Fruit fly (Drosophila melanogaster): ENCODE measurements around the gene Polr3D.

Gene Polr3D

DNA sequence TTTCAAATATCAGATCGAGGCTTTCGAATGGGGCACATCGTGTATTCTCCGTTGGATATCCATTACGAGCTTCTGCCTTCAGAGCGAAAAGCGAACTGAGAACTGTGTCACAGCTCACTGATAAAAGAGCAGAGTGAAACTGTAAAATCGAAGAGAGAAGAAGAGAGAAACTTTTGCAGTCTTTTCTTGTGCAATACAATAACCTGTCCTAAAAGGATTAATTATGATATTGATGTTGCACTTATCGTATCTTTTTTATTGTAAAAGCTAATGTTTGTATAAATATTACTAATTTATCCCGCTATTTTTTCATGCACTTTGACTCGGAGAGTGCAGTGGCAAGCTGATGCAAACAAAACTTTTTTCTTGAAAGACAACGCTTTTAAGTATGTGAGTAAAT is 34.4 kb downstream of the Polr3D start:
- TF ChIP-seq Mio (GFP tag; optimal IDR thresholded peaks at IDR 0.05) (no peak), lola (GFP tag; optimal IDR thresholded peaks at IDR 0.05) (no peak), sage (GFP tag; optimal IDR thresholded peaks at IDR 0.05) (no peak), dmrt93B (GFP tag; optimal IDR thresholded peaks at IDR 0.05) (no peak), N (GFP tag; optimal IDR thresholded peaks at IDR 0.05) (no peak), dl (GFP tag; optimal IDR thresholded peaks at IDR 0.05; ENCODE audit: insufficient read depth in 1 of 2, partially characterized antibody in 2 of 2) (no peak)

DNA sequence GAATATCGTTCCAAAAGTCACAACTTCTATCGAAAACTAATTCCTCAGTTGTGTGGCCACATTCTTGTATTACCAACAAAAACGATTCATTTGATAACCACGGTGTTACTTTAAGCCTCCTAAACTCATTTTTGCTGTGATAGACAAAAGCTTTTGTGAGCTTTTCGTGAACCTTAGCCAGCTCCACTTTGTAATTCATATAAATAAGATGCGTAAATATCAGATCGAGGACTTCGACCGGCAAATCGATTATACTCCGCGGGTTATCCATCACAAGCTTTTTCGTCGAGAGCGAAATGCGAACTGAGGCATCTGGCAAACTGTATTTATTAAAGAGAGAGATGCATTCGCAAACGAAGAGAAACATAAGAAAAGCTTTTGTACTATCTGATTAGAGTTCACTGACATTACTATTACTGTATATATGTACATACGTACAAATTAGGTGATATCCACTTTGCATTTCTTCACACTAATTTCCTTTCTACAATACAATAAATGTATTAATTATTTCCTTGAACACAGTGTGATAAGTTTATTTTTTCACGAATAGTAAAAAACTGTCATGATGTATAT is 35.7 kb downstream of the Polr3D start, which contains the start of gene CG44004:
Gene CG44004 (minus strand): TSS at position 305 of the 576 bp plus-strand sequence.
- TF ChIP-seq usp (GFP tag; optimal IDR thresholded peaks at IDR 0.05) = no peak

DNA sequence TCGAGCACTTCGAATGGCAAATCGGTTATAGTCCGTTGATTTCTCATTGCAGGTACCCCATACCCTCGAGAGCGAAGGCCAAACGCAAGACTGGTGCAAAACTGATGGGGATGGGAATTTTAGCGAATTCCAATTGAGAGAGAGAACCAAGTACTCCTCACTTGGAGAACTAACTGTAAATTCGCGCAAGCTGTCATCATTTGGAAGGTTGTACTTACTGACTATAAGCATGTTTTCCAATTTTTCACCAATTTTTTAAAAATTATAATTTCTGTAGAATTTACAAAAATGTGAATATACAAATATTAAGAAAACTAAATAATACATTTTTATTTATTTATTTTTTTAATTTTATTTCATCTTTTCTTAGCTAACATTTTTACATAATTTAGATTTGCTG is 37.4 kb downstream of the Polr3D start, which contains the start of gene CG44005:
Gene CG44005 (minus strand): TSS at position 101 of the 400 bp plus-strand sequence.
- no peak for TF ChIP-seq Dfd (GFP tag; optimal IDR thresholded peaks at IDR 0.05)
- no peak for TF ChIP-seq br (GFP tag; optimal IDR thresholded peaks at IDR 0.05)
- no peak for TF ChIP-seq GATAd (GFP tag; optimal IDR thresholded peaks at IDR 0.05)

DNA sequence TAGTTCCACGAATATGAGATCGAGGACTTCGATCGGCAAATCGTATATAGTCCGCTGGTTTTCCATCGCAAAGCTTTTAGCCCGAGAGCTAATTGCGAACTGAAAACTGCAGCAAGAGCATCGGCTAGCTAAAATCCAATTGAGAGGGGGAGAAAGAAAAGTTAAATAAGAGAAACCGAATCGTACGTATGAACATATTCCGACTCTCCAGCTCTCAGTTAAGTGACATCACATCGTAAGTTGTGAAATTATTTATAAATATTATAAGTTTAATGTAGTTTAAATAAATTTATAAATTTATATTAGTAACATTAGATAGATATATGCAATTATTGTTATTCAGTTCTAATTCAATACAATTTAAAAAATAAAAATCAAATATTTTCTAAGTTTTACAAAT is 39.3 kb downstream of the Polr3D start, which contains the start of gene CG44006:
Gene CG44006 (minus strand): TSS at position 101 of the 400 bp plus-strand sequence.
- TF ChIP-seq h (GFP tag; optimal IDR thresholded peaks at IDR 0.05) (no peak), Dif (GFP tag; optimal IDR thresholded peaks at IDR 0.05; ENCODE audit: partially characterized antibody) (no peak), Mio (GFP tag; optimal IDR thresholded peaks at IDR 0.05) (no peak), pan (optimal IDR thresholded peaks at IDR 0.05) (no peak), psq (GFP tag; optimal IDR thresholded peaks at IDR 0.05) (no peak), Rel (GFP tag; optimal IDR thresholded peaks at IDR 0.05) (no peak), Rel (tag; optimal IDR thresholded peaks at IDR 0.05) (no peak), CrebA (GFP tag; optimal IDR thresholded peaks at IDR 0.05; ENCODE audit: borderline replicate concordance) (no peak), foxo (GFP tag; optimal IDR thresholded peaks at IDR 0.05) (no peak), sv (GFP tag; optimal IDR thresholded peaks at IDR 0.05) (no peak), sage (GFP tag; optimal IDR thresholded peaks at IDR 0.05) (no peak)

DNA sequence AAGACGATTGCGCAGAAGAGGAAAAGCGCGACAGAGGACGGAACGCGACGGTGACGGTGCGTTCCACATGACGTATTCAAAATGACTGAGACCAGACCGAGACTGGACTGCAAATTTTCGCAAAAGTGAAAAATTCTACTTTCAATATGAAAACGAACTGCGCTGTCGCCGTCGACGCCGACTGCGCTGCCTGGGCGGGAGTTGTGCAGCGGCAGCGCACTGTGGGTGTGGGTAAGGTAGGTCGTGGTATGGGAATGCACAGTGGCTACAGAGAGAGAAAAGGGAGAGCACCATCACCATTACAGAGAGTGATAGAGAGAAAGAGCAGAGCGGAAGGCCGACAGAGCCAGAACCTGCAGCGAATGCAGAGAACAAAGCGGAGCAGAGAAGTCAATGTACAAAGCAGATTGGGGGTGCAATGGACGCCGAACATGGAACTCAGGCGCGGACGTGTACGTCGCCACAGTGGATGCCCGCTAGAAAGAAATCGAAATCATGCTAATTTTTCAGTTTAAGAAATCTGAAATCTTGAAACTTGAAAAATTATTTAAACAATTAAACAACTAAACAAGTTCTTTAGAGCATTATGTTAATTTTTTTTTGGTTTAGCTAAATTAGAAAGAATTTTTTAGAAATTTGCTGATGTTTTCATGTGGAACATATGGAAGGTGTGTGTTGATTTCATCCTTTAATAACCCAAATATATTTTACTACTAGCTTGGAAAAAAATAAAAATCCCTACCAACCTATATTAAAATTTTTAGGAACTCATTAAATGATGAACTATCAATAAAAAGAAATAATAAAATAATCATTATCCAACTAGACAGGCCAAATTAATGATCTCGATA is 44.5 kb downstream of the Polr3D start, which contains the start of gene Eip75B:
Gene Eip75B (minus strand): TSS at position 65 of the 851 bp plus-strand sequence.
- TF ChIP-seq fru (GFP tag; optimal IDR thresholded peaks at IDR 0.05) (peak; percentile 57), Dfd (GFP tag; optimal IDR thresholded peaks at IDR 0.05) (no peak), OdsH (GFP tag; optimal IDR thresholded peaks at IDR 0.05) (peak; percentile 57), brk (GFP tag; optimal IDR thresholded peaks at IDR 0.05) (no peak), Jra (GFP tag; optimal IDR thresholded peaks at IDR 0.05) (no peak), Dif (GFP tag; optimal IDR thresholded peaks at IDR 0.05; ENCODE audit: partially characterized antibody) (peak; percentile 76), GATAd (GFP tag; optimal IDR thresholded peaks at IDR 0.05) (no peak), Sp1 (GFP tag; optimal IDR thresholded peaks at IDR 0.05) (peak; percentile 64), CG32264 (GFP tag; optimal IDR thresholded peaks at IDR 0.05) (no peak), HLH106 (tag; optimal IDR thresholded peaks at IDR 0.05) (peak; percentile 59), Mio (GFP tag; optimal IDR thresholded peaks at IDR 0.05) (no peak), Myc (optimal IDR thresholded peaks at IDR 0.05) (no peak), tai (GFP tag; optimal IDR thresholded peaks at IDR 0.05) (peak; percentile 22), Hnf4 (GFP tag; optimal IDR thresholded peaks at IDR 0.05) (peak; percentile 51), foxo (GFP tag; optimal IDR thresholded peaks at IDR 0.05) (peak in 1 of 2 experiments; percentile 58), N (GFP tag; optimal IDR thresholded peaks at IDR 0.05) (no peak), h (GFP tag; optimal IDR thresholded peaks at IDR 0.05) (peak; percentile 46), CG9705 (GFP tag; optimal IDR thresholded peaks at IDR 0.05) (no peak), Hr78 (GFP tag; optimal IDR thresholded peaks at IDR 0.05) (no peak), Hr83 (GFP tag; optimal IDR thresholded peaks at IDR 0.05; ENCODE audit: poor library complexity, severe bottlenecking) (peak; percentile 9), CrebA (GFP tag; optimal IDR thresholded peaks at IDR 0.05; ENCODE audit: borderline replicate concordance) (no peak), Vsx2 (GFP tag; optimal IDR thresholded peaks at IDR 0.05; ENCODE audit: partially characterized antibody) (no peak), Abd-B (GFP tag; optimal IDR thresholded peaks at IDR 0.05) (no peak), sage (GFP tag; optimal IDR thresholded peaks at IDR 0.05) (no peak), dmrt93B (GFP tag; optimal IDR thresholded peaks at IDR 0.05) (peak; percentile 52), jim (GFP tag; optimal IDR thresholded peaks at IDR 0.05) (no peak), br (GFP tag; optimal IDR thresholded peaks at IDR 0.05) (peak; percentile 42), dsf (GFP tag; optimal IDR thresholded peaks at IDR 0.05; ENCODE audit: borderline replicate concordance) (no peak), sv (GFP tag; optimal IDR thresholded peaks at IDR 0.05) (no peak), psq (GFP tag; optimal IDR thresholded peaks at IDR 0.05) (peak; percentile 86), Rel (GFP tag; optimal IDR thresholded peaks at IDR 0.05) (no peak), Rel (tag; optimal IDR thresholded peaks at IDR 0.05) (no peak), dl (GFP tag; optimal IDR thresholded peaks at IDR 0.05; ENCODE audit: insufficient read depth in 1 of 2, partially characterized antibody in 2 of 2) (peak; percentile 21 to 72), pan (optimal IDR thresholded peaks at IDR 0.05) (no peak), ey (GFP tag; optimal IDR thresholded peaks at IDR 0.05) (peak; percentile 32), lola (GFP tag; optimal IDR thresholded peaks at IDR 0.05) (no peak)

Measured in whole organism, wandering third instar larva.